Worm (Caenorhabditis elegans) whole organism, young adult: ENCODE measurements around the gene cyp-35B1.

Source experiments
- B0019.2 ChIP-seq: fragments of 200-800 bp; sonication (Bioruptor generic); conservative IDR thresholded peaks from 2 replicates; pipeline ENCODE4 v1.3.6; 2022; ENCODE audit warnings: missing genetic modification reagents, missing genetic modification characterization, missing compliant biosample characterization
- B0035.1 ChIP-seq: sonication (generic microtip); optimal IDR thresholded peaks from 2 replicates; lab custom pipeline; 2016; ENCODE audit warnings: missing genetic modification characterization, mild to moderate bottlenecking, missing compliant biosample characterization, missing genotype, missing genetic modification reagents
- F10E7.11 ChIP-seq: sonication (generic microtip); optimal IDR thresholded peaks from 2 replicates; lab custom pipeline; 2017; ENCODE audit warnings: mild to moderate bottlenecking, missing genetic modification characterization, moderate library complexity, missing compliant biosample characterization
- F37B4.10 ChIP-seq: fragments of 200-800 bp; sonication (Bioruptor generic); IDR thresholded peaks from 2 replicates; pipeline ENCODE4 v1.3.6; 2022; ENCODE audit warnings: missing genetic modification characterization, missing compliant biosample characterization
- F52B5.7 ChIP-seq: sonication (generic microtip); optimal IDR thresholded peaks from 2 replicates; lab custom pipeline; 2016; ENCODE audit warnings: mild to moderate bottlenecking, missing genetic modification characterization, missing compliant biosample characterization
- K11D2.4 ChIP-seq: fragments of 200-800 bp; sonication (Bioruptor generic); IDR thresholded peaks from 2 replicates; pipeline ENCODE4 v1.3.6; 2022; ENCODE audit warnings: missing genetic modification reagents, missing genetic modification characterization, missing compliant biosample characterization
- Y53G8AR.9 ChIP-seq: fragments of 200-800 bp; sonication (Bioruptor generic); conservative IDR thresholded peaks from 2 replicates; pipeline ENCODE4 v1.3.6; 2022; ENCODE audit warnings: missing genetic modification reagents, missing genetic modification characterization, missing compliant biosample characterization
- Y56A3A.18 ChIP-seq: fragments of 200-800 bp; sonication (Bioruptor generic); IDR thresholded peaks from 2 replicates; pipeline ENCODE4 v1.3.6; 2022; ENCODE audit warnings: missing genetic modification reagents, missing genetic modification characterization, missing compliant biosample characterization
- ZK185.1 ChIP-seq: sonication (generic microtip); optimal IDR thresholded peaks from 2 replicates; lab custom pipeline; 2016; ENCODE audit warnings: mild to moderate bottlenecking, missing genetic modification characterization, missing compliant biosample characterization; ENCODE audit not compliant: poor library complexity, severe bottlenecking
- attf-3 ChIP-seq: fragments of 200-800 bp; sonication (Bioruptor generic); conservative IDR thresholded peaks from 2 replicates; pipeline ENCODE4 v1.3.6; 2022; ENCODE audit warnings: missing genetic modification reagents, missing genetic modification characterization, missing compliant biosample characterization
- bed-2 ChIP-seq: fragments of 200-800 bp; sonication (Bioruptor generic); IDR thresholded peaks from 2 replicates; pipeline ENCODE4 v1.3.6; 2022; ENCODE audit warnings: missing genetic modification reagents, missing genetic modification characterization, missing compliant biosample characterization
- cebp-2 ChIP-seq: fragments of 200-800 bp; sonication (Bioruptor generic); IDR thresholded peaks from 2 replicates; pipeline ENCODE4 v1.3.6; 2022; ENCODE audit warnings: missing genetic modification characterization, missing compliant biosample characterization
- ceh-100 ChIP-seq: fragments of 200-800 bp; sonication (Bioruptor generic); IDR thresholded peaks from 2 replicates; pipeline ENCODE4 v1.3.6; 2022; ENCODE audit warnings: missing genetic modification reagents, missing genetic modification characterization, missing compliant biosample characterization
- ceh-27 ChIP-seq: fragments of 200-800 bp; sonication (Bioruptor generic); optimal IDR thresholded peaks from 2 replicates; lab custom pipeline; 2018; ENCODE audit warnings: mild to moderate bottlenecking, missing genetic modification characterization, moderate library complexity, missing compliant biosample characterization
- chd-7 ChIP-seq: sonication (generic microtip); optimal IDR thresholded peaks from 2 replicates; lab custom pipeline; 2016; ENCODE audit warnings: mild to moderate bottlenecking, missing genetic modification characterization, moderate library complexity, missing compliant biosample characterization
- dpff-1 ChIP-seq: sonication (generic microtip); optimal IDR thresholded peaks from 2 replicates; lab custom pipeline; 2017; ENCODE audit warnings: mild to moderate bottlenecking, missing genetic modification characterization, missing compliant biosample characterization
- egl-18 ChIP-seq: fragments of 200-800 bp; sonication (Bioruptor generic); IDR thresholded peaks from 2 replicates; pipeline ENCODE4 v1.3.6; 2022; ENCODE audit warnings: missing genetic modification reagents, missing genetic modification characterization, missing compliant biosample characterization
- him-1 ChIP-seq: sonication (generic microtip); optimal IDR thresholded peaks from 2 replicates; lab custom pipeline; 2016; ENCODE audit warnings: missing genotype, missing genetic modification reagents, missing genetic modification characterization, missing compliant biosample characterization
- hmg-1.2 ChIP-seq: fragments of 200-800 bp; sonication (Bioruptor generic); IDR thresholded peaks from 2 replicates; pipeline ENCODE4 v1.3.6; 2022; ENCODE audit warnings: missing genetic modification reagents, missing genetic modification characterization, missing compliant biosample characterization
- hmg-20 ChIP-seq: fragments of 200-800 bp; sonication (Bioruptor generic); IDR thresholded peaks from 2 replicates; pipeline ENCODE4 v1.3.6; 2022; ENCODE audit warnings: missing genetic modification reagents, missing genetic modification characterization, missing compliant biosample characterization
- let-526 ChIP-seq: fragments of 200-800 bp; sonication (Bioruptor generic); IDR thresholded peaks from 2 replicates; pipeline ENCODE4 v1.3.6; 2022; ENCODE audit warnings: missing genetic modification reagents, missing genetic modification characterization, missing compliant biosample characterization
- lin-40 ChIP-seq: sonication (generic microtip); optimal IDR thresholded peaks from 2 replicates; lab custom pipeline; 2016; ENCODE audit warnings: missing genetic modification characterization, mild to moderate bottlenecking, missing compliant biosample characterization, missing genotype, missing genetic modification reagents
- lir-1 ChIP-seq: fragments of 200-800 bp; sonication (Bioruptor generic); conservative IDR thresholded peaks from 2 replicates; pipeline ENCODE4 v1.3.6; 2022; ENCODE audit warnings: missing genetic modification reagents, missing genetic modification characterization, missing compliant biosample characterization
- madf-3 ChIP-seq: fragments of 200-800 bp; sonication (Bioruptor generic); IDR thresholded peaks from 2 replicates; pipeline ENCODE4 v1.3.6; 2022; ENCODE audit warnings: missing genetic modification reagents, missing genetic modification characterization, missing compliant biosample characterization
- nhr-120 ChIP-seq: fragments of 200-800 bp; sonication (Bioruptor generic); IDR thresholded peaks from 2 replicates; pipeline ENCODE4 v1.3.6; 2022; ENCODE audit warnings: missing genetic modification characterization, missing compliant biosample characterization
- nhr-90 ChIP-seq: sonication (generic microtip); optimal IDR thresholded peaks from 2 replicates; lab custom pipeline; 2016; ENCODE audit warnings: missing genotype, mild to moderate bottlenecking, missing genetic modification characterization, missing compliant biosample characterization
- pha-4 ChIP-seq: fragments of 150-350 bp; sonication (generic microtip); optimal IDR thresholded peaks from 2 replicates; lab custom pipeline; 2014; ENCODE audit warnings: missing biosample characterization, missing genetic modification reagents, missing genetic modification characterization
- rcor-1 ChIP-seq: fragments of 200-800 bp; sonication (Bioruptor generic); IDR thresholded peaks from 2 replicates; pipeline ENCODE4 v1.3.6; 2022; ENCODE audit warnings: missing genetic modification reagents, missing genetic modification characterization, missing compliant biosample characterization
- repo-1 ChIP-seq: sonication (generic microtip); optimal IDR thresholded peaks from 2 replicates; lab custom pipeline; 2017; ENCODE audit warnings: mild to moderate bottlenecking, missing genetic modification characterization, missing compliant biosample characterization
- snpc-4 ChIP-seq, 5 experiments: fragments of 150-350 bp in 1 of 5; sonication (generic microtip) in 4 of 5; optimal IDR thresholded peaks; 2 replicates each; lab custom pipeline; 2014 to 2018; ENCODE audit warnings: missing genetic modification characterization in 5 of 5, missing biosample characterization in 3 of 5, antibody characterized with exemption in 2 of 5, mild to moderate bottlenecking in 2 of 5, missing compliant biosample characterization in 2 of 5, missing genotype in 2 of 5, moderate library complexity in 2 of 5, missing genetic modification reagents in 1 of 5
- unc-130 ChIP-seq: sonication (generic microtip); optimal IDR thresholded peaks from 2 replicates; lab custom pipeline; 2016; ENCODE audit warnings: missing genetic modification reagents, missing genetic modification characterization, missing compliant biosample characterization
- unc-62 ChIP-seq: fragments of 150-350 bp; optimal IDR thresholded peaks from 2 replicates; lab custom pipeline; 2014; ENCODE audit warnings: missing biosample characterization, missing genetic modification reagents, missing genetic modification characterization
- ztf-18 ChIP-seq: sonication (generic microtip); optimal IDR thresholded peaks from 2 replicates; lab custom pipeline; 2016; ENCODE audit warnings: missing genotype, mild to moderate bottlenecking, missing genetic modification characterization, missing compliant biosample characterization
- ztf-6 ChIP-seq: fragments of 200-800 bp; sonication (Bioruptor generic); IDR thresholded peaks from 2 replicates; pipeline ENCODE4 v1.3.6; 2022; ENCODE audit warnings: missing genetic modification reagents, missing genetic modification characterization, missing compliant biosample characterization

The cyp-35B1 gene

DNA sequence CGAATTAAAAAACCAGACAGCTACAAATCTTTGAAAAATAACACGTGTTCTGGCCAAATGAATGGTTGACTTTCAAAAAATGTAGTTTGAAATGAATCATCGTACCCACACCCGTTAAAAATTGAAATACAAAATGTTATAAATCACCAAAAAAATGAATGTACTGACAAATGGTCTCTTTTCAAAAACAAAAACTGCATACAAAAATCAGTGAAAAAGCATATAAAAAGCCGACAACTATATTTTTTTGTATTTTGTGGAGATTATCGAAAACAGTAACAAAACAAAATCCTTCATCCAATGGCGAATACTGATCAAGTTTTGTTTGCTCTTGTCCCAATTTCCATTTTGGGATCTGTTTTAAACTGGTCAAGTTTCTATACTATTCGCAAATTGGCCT lies 19.5 kb upstream of the cyp-35B1 start, which contains the start of gene srx-66:
Gene srx-66, plus strand, starts transcription at position 301 of the 400 bp plus-strand sequence.
- no peak for TF ChIP-seq B0035.1 (tag; lab: Kevin White, UChicago)
- TF ChIP-seq B0019.2, result no peak
- no peak for TF ChIP-seq lir-1 (GFP tag; lab: Robert Waterston, UW)
- no peak for TF ChIP-seq lin-40 (tag; lab: Kevin White, UChicago)
- no peak for TF ChIP-seq let-526
- no peak for TF ChIP-seq ztf-6 (GFP tag; lab: Robert Waterston, UW)
- no peak for TF ChIP-seq nhr-90 (tag; lab: Kevin White, UChicago)
- TF ChIP-seq Y56A3A.18 (GFP tag; lab: Robert Waterston, UW), result no peak
- no peak for TF ChIP-seq repo-1 (tag; lab: Kevin White, UChicago)
- no peak for TF ChIP-seq rcor-1
- TF ChIP-seq him-1 (tag; lab: Kevin White, UChicago), result no peak
- no peak for TF ChIP-seq unc-130 (GFP tag; lab: Kevin White, UChicago)
- TF ChIP-seq dpff-1 (tag; lab: Kevin White, UChicago), result no peak
- TF ChIP-seq unc-62 (GFP tag; lab: Kevin White, UChicago), result no peak

DNA sequence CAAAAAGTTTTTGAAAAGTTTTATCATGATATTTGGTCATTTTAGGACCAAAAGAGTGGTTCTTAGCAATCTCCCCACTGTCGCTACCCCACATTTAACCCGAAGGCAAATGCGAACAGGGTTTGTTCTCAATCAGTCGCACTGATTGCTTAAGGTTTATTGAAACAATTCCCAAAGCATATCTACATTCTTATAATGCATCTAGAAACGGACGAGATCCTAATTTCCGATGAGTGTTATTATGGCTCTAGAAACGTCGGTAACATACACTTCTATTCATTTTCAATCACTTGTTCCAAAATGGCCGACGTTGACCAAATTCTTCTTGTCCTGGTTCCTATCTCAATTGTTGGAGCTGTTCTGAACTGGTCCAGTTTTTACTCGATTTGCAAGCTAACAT lies 17.2 kb upstream of the cyp-35B1 start, which contains the start of gene srx-65:
Gene srx-65, plus strand, starts transcription at position 301 of the 400 bp plus-strand sequence.
- TF ChIP-seq F52B5.7 (tag; lab: Kevin White, UChicago) (no peak), F37B4.10 (GFP tag; lab: Robert Waterston, UW) (no peak), madf-3 (GFP tag; lab: Robert Waterston, UW) (no peak), cebp-2 (GFP tag; lab: Robert Waterston, UW) (no peak), lir-1 (GFP tag; lab: Robert Waterston, UW) (no peak), ceh-100 (GFP tag; lab: Robert Waterston, UW) (no peak), pha-4 (no peak), K11D2.4 (GFP tag; lab: Robert Waterston, UW) (no peak), bed-2 (GFP tag; lab: Robert Waterston, UW) (no peak), snpc-4 (GFP tag; optimal IDR thresholded peaks at IDR 0.05; lab: Kevin White, UChicago) (no peak), snpc-4 (tag; optimal IDR thresholded peaks at IDR 0.05; lab: Kevin White, UChicago) (no peak)
- TF ChIP-seq, all 124 proteins: peak for 0

ce11 chrV:3922547-3922946 lies 16.3 kb upstream of the cyp-35B1 start:
- TF ChIP-seq madf-3 (GFP tag; lab: Robert Waterston, UW) (0 out of 2 replicates have a peak, but pooled peaks have one; percentile 45), snpc-4 (GFP tag; optimal IDR thresholded peaks at IDR 0.05; lab: Kevin White, UChicago) (no peak), snpc-4 (tag; optimal IDR thresholded peaks at IDR 0.05; lab: Kevin White, UChicago) (no peak)
- TF ChIP-seq, all 124 proteins: peak for 1

DNA sequence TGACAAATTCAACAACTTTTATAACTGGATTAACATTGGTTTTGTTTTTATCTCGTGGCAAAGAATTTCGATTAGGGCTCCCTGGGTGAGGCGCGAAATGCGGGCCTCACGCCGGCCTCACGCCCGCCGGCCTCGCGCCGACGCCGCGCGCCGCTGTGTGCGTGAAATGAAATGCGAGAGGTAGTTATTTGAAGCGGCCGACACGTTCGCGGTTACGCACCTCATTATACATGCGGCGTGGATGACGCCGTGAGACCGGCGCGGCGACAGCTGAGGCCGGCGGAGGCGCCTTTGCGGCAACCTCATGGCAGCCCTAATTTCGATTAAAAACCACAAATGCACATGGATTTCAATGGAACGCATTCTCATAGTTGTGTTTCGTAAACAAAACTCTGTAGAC lies 11.3 kb upstream of the cyp-35B1 start:
- TF ChIP-seq F10E7.11 (tag; lab: Kevin White, UChicago) (no peak), snpc-4 (GFP tag; optimal IDR thresholded peaks at IDR 0.05; lab: Kevin White, UChicago) (no peak), snpc-4 (tag; optimal IDR thresholded peaks at IDR 0.05; lab: Kevin White, UChicago) (peak in 2 of 4 experiments; percentile 74 to 84), Y56A3A.18 (GFP tag; lab: Robert Waterston, UW) (no peak), Y53G8AR.9 (GFP tag; lab: Robert Waterston, UW) (no peak), ceh-27 (no peak), F37B4.10 (GFP tag; lab: Robert Waterston, UW) (0 out of 2 replicates have a peak, but pooled peaks have one; percentile 78), hmg-1.2 (GFP tag; lab: Robert Waterston, UW) (peak; percentile 57), egl-18 (GFP tag; lab: Robert Waterston, UW) (0 out of 2 replicates have a peak, but pooled peaks have one; percentile 30), nhr-120 (0 out of 2 replicates have a peak, but pooled peaks have one; percentile 43)

DNA sequence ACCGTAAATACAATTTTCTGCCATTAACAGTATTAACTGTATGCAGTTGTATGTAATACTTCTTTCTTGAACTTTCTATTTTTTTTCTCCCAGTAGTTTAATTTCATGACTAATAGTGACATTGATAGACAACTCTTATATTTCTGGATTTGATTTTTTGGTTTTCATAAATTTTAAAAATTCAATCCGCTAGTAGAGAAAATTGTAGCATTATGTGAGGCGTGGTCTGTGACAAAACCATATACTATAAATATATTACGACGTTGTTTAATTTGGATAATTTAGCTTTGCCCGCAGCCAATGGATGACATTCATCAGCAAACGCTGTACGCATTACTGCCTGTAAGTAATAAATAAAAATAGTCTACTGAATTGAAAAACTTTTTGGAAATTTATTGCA lies 9.7 kb upstream of the cyp-35B1 start, which contains the start of gene srx-64:
Gene srx-64, plus strand, starts transcription at position 301 of the 400 bp plus-strand sequence.
- TF ChIP-seq ztf-18 (tag; lab: Kevin White, UChicago) (no peak), ZK185.1 (tag; lab: Kevin White, UChicago) (no peak), unc-62 (GFP tag; lab: Kevin White, UChicago) (no peak), chd-7 (tag; lab: Kevin White, UChicago) (no peak), B0035.1 (tag; lab: Kevin White, UChicago) (no peak), attf-3 (no peak), hmg-20 (GFP tag; lab: Robert Waterston, UW) (no peak)
